Worm (Caenorhabditis elegans) whole organism, L1 larva: ENCODE results near the gene gpd-4.

Experiments used
- Y116A8C.19 ChIP-seq: sonication (generic microtip); optimal IDR thresholded peaks from 2 replicates; lab custom pipeline; 2016; ENCODE audit warnings: missing compliant biosample characterization, missing genetic modification characterization, borderline replicate concordance
- ceh-82 ChIP-seq, 3 experiments: fragments of 150-350 bp in 1 of 3; sonication (generic microtip) in 2 of 3; optimal IDR thresholded peaks; 2 replicates each; lab custom pipeline; 2014 to 2017; ENCODE audit warnings: missing biosample characterization in 3 of 3, missing genetic modification characterization in 3 of 3
- egl-27 ChIP-seq, 2 experiments: fragments of 150-350 bp in 1 of 2; sonication (generic microtip); optimal IDR thresholded peaks; 3 replicates each; lab custom pipeline; 2017 to 2018; ENCODE audit warnings: missing biosample characterization in 2 of 2, missing genetic modification characterization in 2 of 2, missing genetic modification reagents in 2 of 2
- mep-1 ChIP-seq: fragments of 150-350 bp; optimal IDR thresholded peaks from 2 replicates; lab custom pipeline; 2014; ENCODE audit warnings: missing biosample characterization, missing genetic modification characterization
- nhr-12 ChIP-seq: sonication (generic microtip); optimal IDR thresholded peaks from 2 replicates; lab custom pipeline; 2017; ENCODE audit warnings: missing biosample characterization, missing genetic modification characterization
- nhr-237 ChIP-seq: fragments of 150-350 bp; optimal IDR thresholded peaks from 2 replicates; lab custom pipeline; 2014; ENCODE audit warnings: missing biosample characterization, missing genetic modification characterization
- pag-3 ChIP-seq: sonication (generic microtip); optimal IDR thresholded peaks from 2 replicates; lab custom pipeline; 2017; ENCODE audit warnings: missing genetic modification characterization, mild to moderate bottlenecking, missing compliant biosample characterization, antibody characterized with exemption, borderline replicate concordance; ENCODE audit not compliant: insufficient read depth
- snpc-4 ChIP-seq: fragments of 150-350 bp; optimal IDR thresholded peaks from 2 replicates; lab custom pipeline; 2014; ENCODE audit warnings: missing biosample characterization, missing genetic modification characterization
- zag-1 ChIP-seq: fragments of 150-350 bp; optimal IDR thresholded peaks from 2 replicates; lab custom pipeline; 2014; ENCODE audit warnings: missing biosample characterization, missing genetic modification characterization
- ztf-11 ChIP-seq, 2 experiments: sonication (generic microtip); optimal IDR thresholded peaks; 2 replicates each; lab custom pipeline; 2016 to 2017; ENCODE audit warnings: missing genetic modification characterization in 2 of 2, missing biosample characterization in 1 of 2, missing compliant biosample characterization in 1 of 2
- ztf-4 ChIP-seq: fragments of 150-350 bp; optimal IDR thresholded peaks from 2 replicates; lab custom pipeline; 2014; ENCODE audit warnings: missing biosample characterization, missing genetic modification characterization

DNA sequence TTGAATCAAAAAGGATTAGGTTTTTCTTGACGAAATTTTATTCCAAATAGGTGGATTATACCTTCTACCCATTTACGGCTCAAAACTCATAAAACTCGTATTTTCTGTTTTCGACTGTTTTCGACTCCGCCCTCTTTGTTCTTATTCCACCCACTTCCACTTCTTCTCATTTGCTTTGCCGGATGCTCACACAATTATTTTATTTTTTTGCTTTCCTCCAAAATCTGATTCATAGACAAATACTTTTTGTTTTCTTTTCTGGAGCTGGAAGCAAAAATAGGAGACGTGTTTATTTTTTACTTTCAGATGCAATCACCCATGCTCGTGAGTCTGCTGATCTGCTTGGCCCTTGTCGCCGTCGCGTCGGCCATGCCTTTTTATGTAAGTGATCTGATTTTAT, 16.0 kb upstream of the gpd-4 start, which contains the start of gene nlp-63:
- TF ChIP-seq zag-1 (tag; lab: Kevin White, UChicago) (no peak), snpc-4 (no peak), egl-27 (tag; optimal IDR thresholded peaks at IDR 0.05; lab: Kevin White, UChicago) (no peak), Y116A8C.19 (no peak), ceh-82 (tag; optimal IDR thresholded peaks at IDR 0.05; lab: Kevin White, UChicago) (no peak), pag-3 (tag; lab: Kevin White, UChicago) (no peak), nhr-12 (tag; lab: Kevin White, UChicago) (no peak), mep-1 (tag; lab: Kevin White, UChicago) (no peak), ztf-4 (no peak), ztf-11 (tag; optimal IDR thresholded peaks at IDR 0.05; lab: Kevin White, UChicago) (no peak), nhr-237 (tag; lab: Kevin White, UChicago) (no peak)
